Worm (Caenorhabditis elegans) whole organism, L3 larva: ENCODE results near the gene C34F6.1.

Experiments used
- aly-2 ChIP-seq: fragments of 150-350 bp; optimal IDR thresholded peaks from 2 replicates; lab custom pipeline; 2014; ENCODE audit warnings: missing biosample characterization, missing genetic modification characterization
- nfya-1 ChIP-seq: sonication (generic microtip); optimal IDR thresholded peaks from 2 replicates; lab custom pipeline; 2017; ENCODE audit warnings: missing genetic modification characterization, mild to moderate bottlenecking, missing compliant biosample characterization, antibody characterized with exemption, moderate library complexity; ENCODE audit not compliant: insufficient read depth
- nhr-237 ChIP-seq: fragments of 150-350 bp; optimal IDR thresholded peaks from 2 replicates; lab custom pipeline; 2014; ENCODE audit warnings: missing biosample characterization, missing genetic modification characterization
- nhr-28 ChIP-seq: fragments of 150-350 bp; optimal IDR thresholded peaks from 2 replicates; lab custom pipeline; 2014; ENCODE audit warnings: missing biosample characterization, missing genetic modification characterization
- skn-1 ChIP-seq: fragments of 150-350 bp; optimal IDR thresholded peaks from 2 replicates; lab custom pipeline; 2014; ENCODE audit warnings: missing biosample characterization, missing genetic modification characterization
- snpc-4 ChIP-seq: fragments of 150-350 bp; optimal IDR thresholded peaks from 2 replicates; lab custom pipeline; 2014; ENCODE audit warnings: missing biosample characterization, missing genetic modification characterization

- TF ChIP-seq nhr-28 (no peak), skn-1 (no peak), nhr-237 (tag; lab: Kevin White, UChicago) (no peak), aly-2 (no peak), snpc-4 (tag; lab: Kevin White, UChicago) (no peak), nfya-1 (tag; lab: Kevin White, UChicago) (no peak)
Observed at ce11 chrX:11210417-11210816, 13.8 kb upstream of the C34F6.1 start.
